Fruit fly (Drosophila melanogaster) whole organism, prepupa: ENCODE results near the gene enc.

Experiments used
- CG11294 ChIP-seq: fragments of 200-800 bp; sonication (Bioruptor generic); IDR thresholded peaks from 2 replicates; pipeline ENCODE4 v1.3.6; 2022; ENCODE audit warnings: missing biosample characterization, missing genetic modification characterization
- CG11762 ChIP-seq: fragments of 200-800 bp; sonication (Bioruptor generic); optimal IDR thresholded peaks from 3 replicates; lab custom pipeline; 2016; ENCODE audit warnings: missing biosample characterization, missing genetic modification characterization; ENCODE audit not compliant: insufficient read depth
- CG11902 ChIP-seq: fragments of 200-800 bp; sonication (Bioruptor generic); optimal IDR thresholded peaks from 3 replicates; lab custom pipeline; 2016; ENCODE audit warnings: missing biosample characterization, missing genetic modification characterization
- CG1621 ChIP-seq: fragments of 200-800 bp; sonication (Bioruptor generic); optimal IDR thresholded peaks from 3 replicates; lab custom pipeline; 2018; ENCODE audit warnings: missing biosample characterization, mild to moderate bottlenecking, missing genetic modification characterization
- CG16779 ChIP-seq: fragments of 200-800 bp; sonication (Bioruptor generic); optimal IDR thresholded peaks from 3 replicates; lab custom pipeline; 2017; ENCODE audit warnings: missing biosample characterization, mild to moderate bottlenecking, missing genetic modification characterization
- CG3032 ChIP-seq: fragments of 200-800 bp; optimal IDR thresholded peaks from 2 replicates; lab custom pipeline; 2019; ENCODE audit warnings: missing biosample characterization, mild to moderate bottlenecking, missing genetic modification characterization, moderate library complexity
- CG3919 ChIP-seq: fragments of 200-800 bp; sonication (Bioruptor generic); optimal IDR thresholded peaks from 3 replicates; lab custom pipeline; 2016; ENCODE audit warnings: missing biosample characterization, missing genetic modification characterization
- CG4318 ChIP-seq: fragments of 200-800 bp; sonication (Bioruptor generic); optimal IDR thresholded peaks from 3 replicates; lab custom pipeline; 2017; ENCODE audit warnings: missing biosample characterization, mild to moderate bottlenecking, missing genetic modification characterization
- CG6163 ChIP-seq: fragments of 200-800 bp; sonication (Bioruptor generic); IDR thresholded peaks from 3 replicates; pipeline ENCODE4 v1.3.6; 2022; ENCODE audit warnings: missing biosample characterization, missing genetic modification characterization
- CG6792 ChIP-seq: fragments of 200-800 bp; sonication (Bioruptor generic); optimal IDR thresholded peaks from 3 replicates; lab custom pipeline; 2016; ENCODE audit warnings: missing biosample characterization, missing genetic modification characterization
- CG6854 ChIP-seq: fragments of 200-800 bp; sonication (Bioruptor generic); optimal IDR thresholded peaks from 2 replicates; lab custom pipeline; 2017; ENCODE audit warnings: missing biosample characterization, mild to moderate bottlenecking, missing genetic modification characterization
- CG7368 ChIP-seq: fragments of 200-800 bp; sonication (Bioruptor generic); optimal IDR thresholded peaks from 3 replicates; lab custom pipeline; 2016; ENCODE audit warnings: missing biosample characterization, missing genetic modification characterization
- CG8319 ChIP-seq: fragments of 200-800 bp; sonication (Bioruptor generic); optimal IDR thresholded peaks from 3 replicates; lab custom pipeline; 2016; ENCODE audit warnings: missing biosample characterization, missing genetic modification characterization
- Eip75B ChIP-seq: fragments of 200-800 bp; sonication (Bioruptor generic); optimal IDR thresholded peaks from 3 replicates; lab custom pipeline; 2016; ENCODE audit warnings: missing biosample characterization, missing genetic modification characterization
- Eip78C ChIP-seq: fragments of 200-800 bp; sonication (Bioruptor generic); peaks from one replicate; lab custom pipeline; 2016; ENCODE audit warnings: missing biosample characterization, missing genetic modification characterization
- Eip93F ChIP-seq: fragments of 200-800 bp; sonication (Bioruptor generic); optimal IDR thresholded peaks from 2 replicates; lab custom pipeline; 2016; ENCODE audit warnings: missing biosample characterization, mild to moderate bottlenecking, missing genetic modification characterization
- Ets21C ChIP-seq: fragments of 200-800 bp; sonication (Bioruptor generic); optimal IDR thresholded peaks from 3 replicates; lab custom pipeline; 2016; ENCODE audit warnings: missing biosample characterization, missing genetic modification characterization
- Ets96B ChIP-seq: fragments of 200-800 bp; optimal IDR thresholded peaks from 2 replicates; lab custom pipeline; 2019; ENCODE audit warnings: missing biosample characterization, mild to moderate bottlenecking, missing genetic modification characterization, moderate library complexity
- Gug ChIP-seq: fragments of 200-800 bp; sonication (Bioruptor generic); IDR thresholded peaks from 2 replicates; pipeline ENCODE4 v1.3.6; 2022; ENCODE audit warnings: missing biosample characterization, missing genetic modification characterization
- Hr39 ChIP-seq: fragments of 200-800 bp; sonication (Bioruptor generic); optimal IDR thresholded peaks from 2 replicates; lab custom pipeline; 2016; ENCODE audit warnings: missing biosample characterization, missing genetic modification characterization
- Hr4 ChIP-seq: fragments of 200-800 bp; sonication (Bioruptor generic); optimal IDR thresholded peaks from 3 replicates; lab custom pipeline; 2016; ENCODE audit warnings: missing biosample characterization, missing genetic modification characterization
- Lpt ChIP-seq: fragments of 200-800 bp; sonication (Bioruptor generic); optimal IDR thresholded peaks from 3 replicates; lab custom pipeline; 2016; ENCODE audit warnings: missing biosample characterization, missing genetic modification characterization
- Met ChIP-seq: fragments of 200-800 bp; sonication (Bioruptor generic); optimal IDR thresholded peaks from 3 replicates; lab custom pipeline; 2016; ENCODE audit warnings: missing biosample characterization, missing genetic modification characterization
- Smox ChIP-seq: fragments of 200-800 bp; sonication (Bioruptor generic); optimal IDR thresholded peaks from 3 replicates; lab custom pipeline; 2016; ENCODE audit warnings: missing biosample characterization, missing genetic modification characterization
- Sox15 ChIP-seq: fragments of 200-800 bp; sonication (Bioruptor generic); optimal IDR thresholded peaks from 3 replicates; lab custom pipeline; 2016; ENCODE audit warnings: missing biosample characterization, missing genetic modification characterization
- achi ChIP-seq: fragments of 200-800 bp; sonication (Bioruptor generic); optimal IDR thresholded peaks from 3 replicates; lab custom pipeline; 2016; ENCODE audit warnings: missing biosample characterization, missing genetic modification characterization
- acj6 ChIP-seq: fragments of 200-800 bp; sonication (Bioruptor generic); optimal IDR thresholded peaks from 3 replicates; lab custom pipeline; 2016; ENCODE audit warnings: missing biosample characterization, missing genetic modification characterization
- cyc ChIP-seq: fragments of 200-800 bp; sonication (Bioruptor generic); optimal IDR thresholded peaks from 3 replicates; lab custom pipeline; 2016; ENCODE audit warnings: missing biosample characterization, missing genetic modification characterization
- dac ChIP-seq: fragments of 200-800 bp; sonication (Bioruptor generic); optimal IDR thresholded peaks from 2 replicates; lab custom pipeline; 2017; ENCODE audit warnings: missing biosample characterization, mild to moderate bottlenecking, missing genetic modification characterization
- dsx ChIP-seq: fragments of 200-800 bp; optimal IDR thresholded peaks from 3 replicates; lab custom pipeline; 2019; ENCODE audit warnings: missing biosample characterization, mild to moderate bottlenecking, missing genetic modification characterization, moderate library complexity; ENCODE audit not compliant: poor library complexity, severe bottlenecking
- eg ChIP-seq: fragments of 200-800 bp; sonication (Bioruptor generic); IDR thresholded peaks from 3 replicates; pipeline ENCODE4 v1.3.6; 2022; ENCODE audit warnings: missing biosample characterization, missing genetic modification characterization
- esn ChIP-seq: fragments of 200-800 bp; sonication (Bioruptor generic); optimal IDR thresholded peaks from 2 replicates; lab custom pipeline; 2016; ENCODE audit warnings: missing biosample characterization, mild to moderate bottlenecking, missing genetic modification characterization, moderate library complexity
- pdm3 ChIP-seq: fragments of 200-800 bp; sonication (Bioruptor generic); optimal IDR thresholded peaks from 3 replicates; lab custom pipeline; 2016; ENCODE audit warnings: missing biosample characterization, missing genetic modification characterization
- salr ChIP-seq, 2 experiments: fragments of 200-800 bp; sonication (Bioruptor generic); optimal IDR thresholded peaks; 3 replicates each; lab custom pipeline; 2016 to 2018; ENCODE audit warnings: missing biosample characterization in 2 of 2, missing genetic modification characterization in 2 of 2, mild to moderate bottlenecking in 1 of 2
- spab ChIP-seq: fragments of 200-800 bp; sonication (Bioruptor generic); optimal IDR thresholded peaks from 2 replicates; lab custom pipeline; 2017; ENCODE audit warnings: missing biosample characterization, mild to moderate bottlenecking, missing genetic modification characterization, missing genetic modification reagents
- svp ChIP-seq: fragments of 200-800 bp; sonication (Bioruptor generic); peaks from one replicate; lab custom pipeline; 2016; ENCODE audit warnings: missing biosample characterization, missing genetic modification characterization
- vri ChIP-seq: fragments of 200-800 bp; sonication (Bioruptor generic); optimal IDR thresholded peaks from 3 replicates; lab custom pipeline; 2016; ENCODE audit warnings: missing biosample characterization, mild to moderate bottlenecking, missing genetic modification characterization

enc gene

dm6 chr3L:3772284-3772987, 46.0 kb upstream of the enc start (continued):
- TF ChIP-seq achi (GFP tag; lab: Kevin White, UChicago) (peak; percentile 37), Ets21C (peak; percentile 14), CG16779 (tag; lab: Kevin White, UChicago) (no peak), CG11762 (GFP tag; lab: Kevin White, UChicago) (no peak), cyc (GFP tag; lab: Kevin White, UChicago) (no peak), CG8319 (GFP tag; lab: Kevin White, UChicago) (no peak), Eip78C (GFP tag; lab: Kevin White, UChicago) (peak; percentile 82), salr (GFP tag; optimal IDR thresholded peaks at IDR 0.05; lab: Kevin White, UChicago) (no peak), Hr39 (GFP tag; lab: Kevin White, UChicago) (peak; percentile 33), spab (GFP tag; lab: Kevin White, UChicago) (no peak), Eip93F (GFP tag; lab: Kevin White, UChicago) (no peak), Eip75B (GFP tag; lab: Kevin White, UChicago) (no peak), vri (peak; percentile 3), Smox (peak; percentile 19), CG6163 (GFP tag; lab: Robert Waterston, UW) (peak; percentile 66), Ets96B (tag; lab: Kevin White, UChicago) (no peak), eg (GFP tag; lab: Robert Waterston, UW) (peak; percentile 74; the same call in 2 of the 3 replicates), CG1621 (no peak), pdm3 (GFP tag; lab: Kevin White, UChicago) (peak; percentile 61), CG11294 (GFP tag; lab: Robert Waterston, UW) (peak; percentile 36), CG6792 (GFP tag; lab: Kevin White, UChicago) (no peak), esn (GFP tag; lab: Kevin White, UChicago) (peak; percentile 46), CG11902 (GFP tag; lab: Kevin White, UChicago) (no peak)
- TF ChIP-seq, all 60 proteins: peak for 27

- TF ChIP-seq CG16779 (tag; lab: Kevin White, UChicago) (no peak), achi (GFP tag; lab: Kevin White, UChicago) (no peak), Met (GFP tag; lab: Kevin White, UChicago) (no peak), cyc (GFP tag; lab: Kevin White, UChicago) (no peak), Eip75B (GFP tag; lab: Kevin White, UChicago) (no peak), dac (GFP tag; lab: Kevin White, UChicago) (no peak), CG3032 (tag; lab: Kevin White, UChicago) (no peak), CG3919 (GFP tag; lab: Kevin White, UChicago) (no peak), svp (no peak), Gug (no peak), Sox15 (GFP tag; lab: Kevin White, UChicago) (no peak), CG7368 (GFP tag; lab: Kevin White, UChicago) (no peak), CG4318 (GFP tag; lab: Kevin White, UChicago) (no peak), CG11902 (GFP tag; lab: Kevin White, UChicago) (no peak), CG6854 (no peak), Lpt (GFP tag; lab: Kevin White, UChicago) (no peak), Hr4 (no peak), CG11762 (GFP tag; lab: Kevin White, UChicago) (no peak), acj6 (no peak)
Measured at dm6 chr3L:3773317-3773716, 45.2 kb upstream of the enc start.

- peak; percentile 92 for TF ChIP-seq vri
- no peak for TF ChIP-seq Eip93F (GFP tag; lab: Kevin White, UChicago)
- no peak for TF ChIP-seq dsx (GFP tag; lab: Kevin White, UChicago)
Measured at dm6 chr3L:3776559-3777097, 41.9 kb upstream of the enc start.
